Fruit fly (Drosophila melanogaster) Kc167 (cell line): Measurements from ENCODE around the gene moi.

ENCODE experiments used
- Myc ChIP-seq: fragments of >200 bp; optimal IDR thresholded peaks from 2 replicates; lab custom pipeline; 2017; ENCODE audit warnings: missing external identifiers
- h ChIP-seq: fragments of >200 bp; optimal IDR thresholded peaks from 3 replicates; lab custom pipeline; 2018; ENCODE audit warnings: missing external identifiers
- ttk ChIP-seq: sonication (Bioruptor generic); optimal IDR thresholded peaks from 2 replicates; lab custom pipeline; 2017; ENCODE audit warnings: missing external identifiers

DNA sequence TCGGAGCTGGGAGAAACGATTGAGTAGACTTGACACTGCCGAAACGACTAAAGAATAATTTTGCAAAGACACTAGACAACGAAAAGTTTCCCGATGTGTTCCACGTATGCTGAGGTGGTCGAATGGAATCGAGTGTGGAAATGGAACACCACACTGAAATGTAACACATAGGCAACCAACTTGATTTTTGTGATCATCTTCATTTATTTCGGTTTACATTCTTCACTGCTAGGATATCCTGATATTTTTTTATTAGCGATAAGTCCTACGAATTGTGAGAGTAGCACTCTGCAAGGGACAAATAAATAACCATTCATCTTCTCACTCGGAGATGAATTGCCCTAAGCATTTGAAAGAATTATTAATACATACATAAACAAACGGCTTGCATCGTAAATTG, 33.3 kb downstream of the moi start, which contains the start of gene CG7131:
- TF ChIP-seq ttk (no peak), h (lab: Kevin White, UChicago) (no peak), Myc (no peak)
